Worm (Caenorhabditis elegans) whole organism, L4 larva: ENCODE results near the gene dhhc-13.

Source experiments
- T20F7.1 ChIP-seq: fragments of 200-800 bp; sonication (Bioruptor generic); optimal IDR thresholded peaks from 2 replicates; lab custom pipeline; 2018; ENCODE audit warnings: mild to moderate bottlenecking, missing genetic modification characterization, missing compliant biosample characterization
- T26A8.4 ChIP-seq: fragments of 200-800 bp; sonication (Bioruptor generic); IDR thresholded peaks from 2 replicates; pipeline ENCODE4 v1.3.6; 2022; ENCODE audit warnings: missing genetic modification characterization, missing compliant biosample characterization
- Y5F2A.4 ChIP-seq: fragments of 200-800 bp; sonication (Bioruptor generic); optimal IDR thresholded peaks from 2 replicates; lab custom pipeline; 2018; ENCODE audit warnings: mild to moderate bottlenecking, missing genetic modification characterization, missing compliant biosample characterization
- ZK546.5 ChIP-seq, 2 experiments: sonication (generic microtip); optimal IDR thresholded peaks; 2 replicates each; lab custom pipeline; 2017; ENCODE audit warnings: missing biosample characterization in 2 of 2, missing genetic modification characterization in 2 of 2
- ctbp-1 ChIP-seq: fragments of 200-800 bp; sonication (Bioruptor generic); IDR thresholded peaks from 2 replicates; pipeline ENCODE4 v1.3.6; 2022; ENCODE audit warnings: missing genetic modification reagents, missing genetic modification characterization, missing compliant biosample characterization
- hlh-30 ChIP-seq: sonication (generic microtip); optimal IDR thresholded peaks from 2 replicates; lab custom pipeline; 2017; ENCODE audit warnings: antibody characterized with exemption, mild to moderate bottlenecking, missing genetic modification characterization, missing compliant biosample characterization; ENCODE audit not compliant: insufficient read depth
- mdl-1 ChIP-seq, 2 experiments: fragments of 150-350 bp in 1 of 2; sonication (generic microtip) in 1 of 2; optimal IDR thresholded peaks; 2 replicates each; lab custom pipeline; 2014 to 2017; ENCODE audit warnings: missing biosample characterization in 2 of 2, missing genetic modification characterization in 2 of 2
- nhr-11 ChIP-seq: fragments of 150-350 bp; optimal IDR thresholded peaks from 2 replicates; lab custom pipeline; 2014; ENCODE audit warnings: missing biosample characterization, missing genetic modification characterization
- nhr-77 ChIP-seq: fragments of 150-350 bp; optimal IDR thresholded peaks from 2 replicates; lab custom pipeline; 2014; ENCODE audit warnings: missing biosample characterization, missing genetic modification characterization
- pha-4 ChIP-seq, 2 experiments: fragments of 150-350 bp in 1 of 2; fragments of 200-800 bp in 1 of 2; sonication (Bioruptor generic) in 1 of 2; IDR thresholded peaks in 1 of 2; optimal IDR thresholded peaks in 1 of 2; 2 replicates each; pipeline versions ENCODE4 v1.3.6 to Lab custom; 2014 to 2022; ENCODE audit warnings: missing genetic modification characterization in 2 of 2, missing genetic modification reagents in 2 of 2, missing biosample characterization in 1 of 2, missing compliant biosample characterization in 1 of 2
- set-16 ChIP-seq: fragments of 200-800 bp; sonication (Bioruptor generic); IDR thresholded peaks from 2 replicates; pipeline ENCODE4 v1.3.6; 2022; ENCODE audit warnings: missing genetic modification reagents, missing genetic modification characterization, missing compliant biosample characterization
- unc-130 ChIP-seq: sonication (generic microtip); optimal IDR thresholded peaks from 2 replicates; lab custom pipeline; 2016; ENCODE audit warnings: missing genetic modification reagents, missing genetic modification characterization, missing compliant biosample characterization
- unc-39 ChIP-seq: sonication (generic microtip); optimal IDR thresholded peaks from 2 replicates; lab custom pipeline; 2017; ENCODE audit warnings: missing biosample characterization, missing genetic modification characterization

DNA sequence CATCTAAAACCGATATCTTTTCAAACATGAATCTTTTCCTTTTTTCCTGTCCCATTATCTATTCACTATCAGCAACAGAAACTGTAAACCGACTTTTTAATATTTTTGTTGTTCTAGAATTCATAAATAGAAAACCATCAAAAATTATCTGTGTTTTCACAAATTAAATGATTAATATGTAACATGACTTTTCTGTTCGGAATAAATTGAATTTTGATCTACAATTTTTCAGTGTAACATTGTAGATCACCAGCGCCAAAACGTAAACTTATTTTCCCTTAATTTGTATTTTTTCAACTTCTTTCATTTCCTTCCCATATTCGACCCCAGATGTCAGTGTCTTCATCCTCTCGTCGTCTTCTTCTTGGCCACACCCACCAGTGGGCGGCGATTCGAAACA is 25.9 kb upstream of the dhhc-13 start, which contains the start of gene H04M03.3:
- TF ChIP-seq ctbp-1 (GFP tag; lab: Robert Waterston, UW) (no peak), ZK546.5 (tag; optimal IDR thresholded peaks at IDR 0.05; lab: Kevin White, UChicago) (no peak), T20F7.1 (GFP tag; lab: Kevin White, UChicago) (no peak), pha-4 (GFP tag; IDR thresholded peaks at IDR 0.05; lab: Robert Waterston, UW) (no peak), pha-4 (tag; optimal IDR thresholded peaks at IDR 0.05; lab: Kevin White, UChicago) (no peak), nhr-77 (tag; lab: Kevin White, UChicago) (no peak), hlh-30 (no peak), unc-39 (no peak), T26A8.4 (GFP tag; lab: Robert Waterston, UW) (no peak), set-16 (no peak), mdl-1 (tag; optimal IDR thresholded peaks at IDR 0.05; lab: Kevin White, UChicago) (no peak), nhr-11 (no peak), Y5F2A.4 (GFP tag; lab: Kevin White, UChicago) (no peak), unc-130 (GFP tag; lab: Kevin White, UChicago) (no peak)
